Worm (Caenorhabditis elegans) whole organism, L1 larva: ENCODE measurements around the gene C06H2.2.
A peak's percentile ranks its signal among the peaks of the same experiment; 100 is the strongest.

ENCODE experiments used
- efl-1 ChIP-seq, 4 experiments: fragments of 150-350 bp; optimal IDR thresholded peaks in 3 of 4; peaks in 1 of 4; 1 replicate in 1 of 4; 2 replicates in 3 of 4; lab custom pipeline; 2014; ENCODE audit warnings: missing biosample characterization in 2 of 4, missing genetic modification characterization in 2 of 4, missing genetic modification reagents in 2 of 4
- elt-2 ChIP-seq: sonication (generic microtip); optimal IDR thresholded peaks from 2 replicates; lab custom pipeline; 2016; ENCODE audit warnings: missing genetic modification characterization, mild to moderate bottlenecking, inconsistent platforms, missing compliant biosample characterization, missing genetic modification reagents
- grh-1 ChIP-seq: fragments of 200-800 bp; sonication (Bioruptor generic); IDR thresholded peaks from 2 replicates; pipeline ENCODE4 v1.3.6; 2022; ENCODE audit warnings: missing genetic modification reagents, missing genetic modification characterization, missing compliant biosample characterization
- lin-14 ChIP-seq: fragments of 200-800 bp; sonication (Bioruptor generic); optimal IDR thresholded peaks from 2 replicates; lab custom pipeline; 2018; ENCODE audit warnings: mild to moderate bottlenecking, missing genetic modification characterization, moderate library complexity, missing compliant biosample characterization
- lsy-2 ChIP-seq, 2 experiments: fragments of 150-350 bp; optimal IDR thresholded peaks; 2 replicates each; lab custom pipeline; 2014; ENCODE audit warnings: missing biosample characterization in 2 of 2, missing genetic modification characterization in 2 of 2
- nhr-19 ChIP-seq: fragments of 200-800 bp; sonication (Bioruptor generic); conservative IDR thresholded peaks from 2 replicates; pipeline ENCODE4 v1.3.6; 2022; ENCODE audit warnings: missing genetic modification characterization, missing compliant biosample characterization
- nhr-20 ChIP-seq: sonication (generic microtip); optimal IDR thresholded peaks from 2 replicates; lab custom pipeline; 2016; ENCODE audit warnings: mild to moderate bottlenecking, missing genetic modification characterization, missing compliant biosample characterization
- nhr-47 ChIP-seq: sonication (generic microtip); optimal IDR thresholded peaks from 2 replicates; lab custom pipeline; 2016; ENCODE audit warnings: mild to moderate bottlenecking, missing genetic modification characterization, moderate library complexity, missing compliant biosample characterization
- nhr-71 ChIP-seq: sonication (generic microtip); optimal IDR thresholded peaks from 2 replicates; lab custom pipeline; 2016; ENCODE audit warnings: mild to moderate bottlenecking, missing genetic modification characterization, moderate library complexity, missing compliant biosample characterization
- nhr-77 ChIP-seq: fragments of 150-350 bp; optimal IDR thresholded peaks from 2 replicates; lab custom pipeline; 2014; ENCODE audit warnings: missing biosample characterization, missing genetic modification characterization
- nhr-85 ChIP-seq: sonication (generic microtip); peaks from one replicate; lab custom pipeline; 2016; ENCODE audit warnings: missing genetic modification characterization, inconsistent platforms, missing compliant biosample characterization
- nhr-90 ChIP-seq: sonication (generic microtip); optimal IDR thresholded peaks from 2 replicates; lab custom pipeline; 2016; ENCODE audit warnings: mild to moderate bottlenecking, missing genetic modification characterization, missing compliant biosample characterization; ENCODE audit not compliant: poor library complexity
- rnt-1 ChIP-seq: sonication (generic microtip); optimal IDR thresholded peaks from 2 replicates; lab custom pipeline; 2016; ENCODE audit warnings: mild to moderate bottlenecking, missing genetic modification characterization, moderate library complexity, missing compliant biosample characterization
- snpc-4 ChIP-seq: fragments of 150-350 bp; optimal IDR thresholded peaks from 2 replicates; lab custom pipeline; 2014; ENCODE audit warnings: missing biosample characterization, missing genetic modification characterization
- snu-23 ChIP-seq: sonication (generic microtip); optimal IDR thresholded peaks from 2 replicates; lab custom pipeline; 2016; ENCODE audit warnings: missing genetic modification characterization, missing compliant biosample characterization
- swsn-7 ChIP-seq: sonication (generic microtip); optimal IDR thresholded peaks from 2 replicates; lab custom pipeline; 2016; ENCODE audit warnings: missing genetic modification characterization, missing compliant biosample characterization

The C06H2.2 gene

ce11 chrV:11175336-11175938 lies 50.4 kb downstream of the C06H2.2 start:
- peak; percentile 21 for TF ChIP-seq nhr-77 (tag; lab: Kevin White, UChicago)
- TF ChIP-seq nhr-19 (GFP tag; lab: Robert Waterston, UW): peak; percentile 71
- peak; percentile 59 for TF ChIP-seq nhr-20 (tag; lab: Kevin White, UChicago)
- peak; percentile 69 for TF ChIP-seq nhr-71 (tag; lab: Kevin White, UChicago)
- TF ChIP-seq grh-1 (GFP tag; lab: Robert Waterston, UW): peak; percentile 68
- peak; percentile 32 for TF ChIP-seq snu-23
- TF ChIP-seq nhr-85 (tag; lab: Kevin White, UChicago): peak; percentile 83
- TF ChIP-seq efl-1 (optimal IDR thresholded peaks at IDR 0.05; lab: Kevin White, UChicago): peak in 1 of 2 experiments; percentile 19
- peak in 1 of 2 experiments; percentile 72 for TF ChIP-seq efl-1 (GFP tag; optimal IDR thresholded peaks at IDR 0.05 in 1 of 2; lab: Kevin White, UChicago)
- peak; percentile 56 for TF ChIP-seq elt-2 (tag; lab: Kevin White, UChicago)
- TF ChIP-seq nhr-47 (tag; lab: Kevin White, UChicago): peak; percentile 39
- peak; percentile 96 for TF ChIP-seq snpc-4
- TF ChIP-seq lin-14 (GFP tag; lab: Kevin White, UChicago): peak; percentile 32
- TF ChIP-seq swsn-7 (tag; lab: Kevin White, UChicago): peak; percentile 47
- peak in 1 of 2 experiments; percentile 6 for TF ChIP-seq lsy-2 (tag; optimal IDR thresholded peaks at IDR 0.05; lab: Kevin White, UChicago)
- TF ChIP-seq nhr-90: peak; percentile 67
- TF ChIP-seq rnt-1: peak; percentile 60
